Fruit fly (Drosophila melanogaster): Measurements from ENCODE around the gene CG5418.

Gene CG5418

dm6 chr2L:12435976-12436771, 16.9 kb downstream of the CG5418 start (continued):
- no peak for TF ChIP-seq CG12299 (tag; optimal IDR thresholded peaks at IDR 0.05)
- no peak for TF ChIP-seq knrl (GFP tag; IDR thresholded peaks at IDR 0.05; ENCODE audit: partially characterized antibody)
- no peak for TF ChIP-seq CG31365 (tag; optimal IDR thresholded peaks at IDR 0.05)
- peak; percentile 20 for TF ChIP-seq CG17385 (GFP tag; optimal IDR thresholded peaks at IDR 0.05)
- no peak for TF ChIP-seq gt (GFP tag; IDR thresholded peaks at IDR 0.05)
- TF ChIP-seq CG3281 (GFP tag; optimal IDR thresholded peaks at IDR 0.05), result peak; percentile 1
- no peak for TF ChIP-seq jing (GFP tag; optimal IDR thresholded peaks at IDR 0.05)
- peak; percentile 48 for TF ChIP-seq sug (tag; optimal IDR thresholded peaks at IDR 0.05)
- no peak for TF ChIP-seq CG15696 (tag; optimal IDR thresholded peaks at IDR 0.05)
- TF ChIP-seq stc (GFP tag; IDR thresholded peaks at IDR 0.05), result no peak
- no peak for TF ChIP-seq Jarid2 (GFP tag; optimal IDR thresholded peaks at IDR 0.05)
- peak; percentile 32 for TF ChIP-seq hbn (GFP tag; IDR thresholded peaks at IDR 0.05; ENCODE audit: partially characterized antibody)
- TF ChIP-seq Blimp-1 (GFP tag; optimal IDR thresholded peaks at IDR 0.05), result no peak
- peak; percentile 74 for TF ChIP-seq CG12155 (GFP tag; optimal IDR thresholded peaks at IDR 0.05)
- TF ChIP-seq chn (GFP tag; optimal IDR thresholded peaks at IDR 0.05), result no peak
- TF ChIP-seq wek (GFP tag; optimal IDR thresholded peaks at IDR 0.05), result no peak
- peak; percentile 90 for TF ChIP-seq MBD-R2 (GFP tag; IDR thresholded peaks at IDR 0.05)
- peak; percentile 66 for TF ChIP-seq crol (GFP tag; IDR thresholded peaks at IDR 0.05)
- TF ChIP-seq ro (GFP tag; IDR thresholded peaks at IDR 0.05), result no peak
- no peak for TF ChIP-seq lab (GFP tag; optimal IDR thresholded peaks at IDR 0.05)
- no peak for TF ChIP-seq CG8924 (tag; optimal IDR thresholded peaks at IDR 0.05)
- TF ChIP-seq CG6272 (GFP tag; IDR thresholded peaks at IDR 0.05), result no peak
- TF ChIP-seq CG8290 (GFP tag; optimal IDR thresholded peaks at IDR 0.05), result peak; percentile 6
- peak in 1 of 2 experiments; percentile 44 for TF ChIP-seq CG8290 (tag; optimal IDR thresholded peaks at IDR 0.05)
- TF ChIP-seq CG18599 (GFP tag; optimal IDR thresholded peaks at IDR 0.05), result peak; percentile 15
- no peak for TF ChIP-seq CG8388 (GFP tag; optimal IDR thresholded peaks at IDR 0.05)
- no peak for TF ChIP-seq CG17186 (GFP tag; optimal IDR thresholded peaks at IDR 0.05)
- no peak for TF ChIP-seq Ets97D (GFP tag; optimal IDR thresholded peaks at IDR 0.05)
- no peak for TF ChIP-seq exex (tag; optimal IDR thresholded peaks at IDR 0.05)
- no peak for TF ChIP-seq btn (GFP tag; optimal IDR thresholded peaks at IDR 0.05)
- no peak for TF ChIP-seq NC2β (GFP tag; optimal IDR thresholded peaks at IDR 0.05)
- TF ChIP-seq Mad (GFP tag; optimal IDR thresholded peaks at IDR 0.05), result no peak
- no peak for TF ChIP-seq gcm2 (GFP tag; optimal IDR thresholded peaks at IDR 0.05)
- TF ChIP-seq CG13624 (GFP tag; optimal IDR thresholded peaks at IDR 0.05), result no peak
- no peak for TF ChIP-seq H2.0 (GFP tag; IDR thresholded peaks at IDR 0.05)
- peak; percentile 2 for TF ChIP-seq Meics (GFP tag; optimal IDR thresholded peaks at IDR 0.05)
- TF ChIP-seq p53 (GFP tag; optimal IDR thresholded peaks at IDR 0.05), result no peak
- no peak for TF ChIP-seq Awh (GFP tag; IDR thresholded peaks at IDR 0.05)
- TF ChIP-seq scrt (GFP tag; optimal IDR thresholded peaks at IDR 0.05), result no peak
- no peak for TF ChIP-seq jumu (GFP tag; optimal IDR thresholded peaks at IDR 0.05)
- peak; percentile 53; the same call in 1 of the 3 replicates for TF ChIP-seq CG11456 (GFP tag; IDR thresholded peaks at IDR 0.05)
- TF ChIP-seq CG2120 (GFP tag; optimal IDR thresholded peaks at IDR 0.05), result no peak
- TF ChIP-seq CG10267 (tag; optimal IDR thresholded peaks at IDR 0.05), result no peak
- TF ChIP-seq cg (GFP tag; optimal IDR thresholded peaks at IDR 0.05), result peak; percentile 58
- TF ChIP-seq CG15011 (GFP tag; optimal IDR thresholded peaks at IDR 0.05), result no peak
- TF ChIP-seq sima (GFP tag; optimal IDR thresholded peaks at IDR 0.05), result no peak
- no peak for TF ChIP-seq CG1529 (GFP tag; optimal IDR thresholded peaks at IDR 0.05)
- peak; percentile 10 for TF ChIP-seq stwl (tag; optimal IDR thresholded peaks at IDR 0.05)
- no peak for TF ChIP-seq Kr (GFP tag; optimal IDR thresholded peaks at IDR 0.05)
- TF ChIP-seq Fer3 (tag; optimal IDR thresholded peaks at IDR 0.05), result no peak
